Worm (Caenorhabditis elegans) whole organism, L4/young adult: ENCODE measurements around the gene T13H5.1.

Experiments
- W03F9.2 ChIP-seq: fragments of 150-350 bp; optimal IDR thresholded peaks from 2 replicates; lab custom pipeline; 2014; ENCODE audit warnings: missing biosample characterization, missing genetic modification characterization
- dao-5 ChIP-seq: sonication (generic microtip); optimal IDR thresholded peaks from 2 replicates; lab custom pipeline; 2016; ENCODE audit warnings: missing genotype, missing genetic modification characterization, moderate library complexity, missing compliant biosample characterization

ce11 chrII:8467809-8468208, 41.0 kb downstream of the T13H5.1 start, which contains the start of gene M05D6.2:
- no peak for TF ChIP-seq W03F9.2 (tag; lab: Kevin White, UChicago)
- TF ChIP-seq dao-5 (tag; lab: Kevin White, UChicago): no peak
